Fruit fly (Drosophila melanogaster) whole organism, embryonic: Measurements from ENCODE around the gene IRSp53.

Source experiments
- Atf3 ChIP-seq: fragments of 200-800 bp; sonication (Bioruptor generic); optimal IDR thresholded peaks from 3 replicates; lab custom pipeline; 2016; ENCODE audit warnings: missing biosample characterization, missing genetic modification characterization
- B-H2 ChIP-seq: fragments of 200-800 bp; sonication (Bioruptor generic); optimal IDR thresholded peaks from 2 replicates; lab custom pipeline; 2018; ENCODE audit warnings: missing biosample characterization, mild to moderate bottlenecking, missing genetic modification characterization
- Bgb ChIP-seq: fragments of 200-800 bp; sonication (Bioruptor generic); IDR thresholded peaks from 2 replicates; pipeline ENCODE4 v1.3.6; 2022; ENCODE audit warnings: missing biosample characterization, missing genetic modification characterization; ENCODE audit not compliant: partially characterized antibody
- Bteb2 ChIP-seq: fragments of 200-800 bp; sonication (Bioruptor generic); optimal IDR thresholded peaks from 2 replicates; lab custom pipeline; 2016; ENCODE audit warnings: missing biosample characterization, missing genetic modification characterization
- CG10274 ChIP-seq: fragments of 200-800 bp; sonication (Bioruptor generic); optimal IDR thresholded peaks from 3 replicates; lab custom pipeline; 2017; ENCODE audit warnings: missing biosample characterization, mild to moderate bottlenecking, missing genetic modification characterization
- CG10431 ChIP-seq: fragments of 200-800 bp; sonication (Bioruptor generic); optimal IDR thresholded peaks from 3 replicates; lab custom pipeline; 2018; ENCODE audit warnings: missing biosample characterization, mild to moderate bottlenecking, missing genetic modification characterization
- CG11085 ChIP-seq: fragments of 200-800 bp; sonication (Bioruptor generic); IDR thresholded peaks from 2 replicates; pipeline ENCODE4 v1.3.6; 2022; ENCODE audit warnings: missing biosample characterization, missing genetic modification characterization
- CG12104 ChIP-seq: fragments of 200-800 bp; sonication (Bioruptor generic); optimal IDR thresholded peaks from 3 replicates; lab custom pipeline; 2016; ENCODE audit warnings: missing biosample characterization, missing genetic modification characterization
- CG12155 ChIP-seq: fragments of 200-800 bp; sonication (Bioruptor generic); optimal IDR thresholded peaks from 3 replicates; lab custom pipeline; 2016; ENCODE audit warnings: missing biosample characterization, missing genetic modification characterization
- CG12219 ChIP-seq: fragments of 200-800 bp; sonication (Bioruptor generic); optimal IDR thresholded peaks from 3 replicates; lab custom pipeline; 2018; ENCODE audit warnings: missing biosample characterization, mild to moderate bottlenecking, missing genetic modification characterization
- CG12391 ChIP-seq: fragments of 200-800 bp; sonication (Bioruptor generic); optimal IDR thresholded peaks from 3 replicates; lab custom pipeline; 2018; ENCODE audit warnings: missing biosample characterization, mild to moderate bottlenecking, missing genetic modification characterization, moderate library complexity
- CG13287 ChIP-seq: fragments of 200-800 bp; sonication (Bioruptor generic); IDR thresholded peaks from 2 replicates; pipeline ENCODE4 v1.3.6; 2022; ENCODE audit warnings: missing biosample characterization, missing genetic modification characterization; ENCODE audit not compliant: partially characterized antibody
- CG15514 ChIP-seq: fragments of 200-800 bp; sonication (Bioruptor generic); optimal IDR thresholded peaks from 3 replicates; lab custom pipeline; 2017; ENCODE audit warnings: missing biosample characterization, missing genetic modification characterization, mild to moderate bottlenecking, moderate library complexity, missing genetic modification reagents
- CG16863 ChIP-seq: fragments of 200-800 bp; sonication (Bioruptor generic); optimal IDR thresholded peaks from 3 replicates; lab custom pipeline; 2016; ENCODE audit warnings: missing biosample characterization, missing genetic modification characterization
- CG1792 ChIP-seq: fragments of 200-800 bp; sonication (Bioruptor generic); optimal IDR thresholded peaks from 2 replicates; lab custom pipeline; 2016; ENCODE audit warnings: missing biosample characterization, missing genetic modification characterization
- CG2199 ChIP-seq: fragments of 200-800 bp; sonication (Bioruptor generic); IDR thresholded peaks from 3 replicates; pipeline ENCODE4 v1.3.6; 2022; ENCODE audit warnings: missing biosample characterization, missing genetic modification characterization
- CG30403 ChIP-seq: fragments of 200-800 bp; sonication (Bioruptor generic); optimal IDR thresholded peaks from 3 replicates; lab custom pipeline; 2016; ENCODE audit warnings: missing biosample characterization, missing genetic modification characterization
- CG33557 ChIP-seq: fragments of 200-800 bp; sonication (Bioruptor generic); optimal IDR thresholded peaks from 2 replicates; lab custom pipeline; 2019; ENCODE audit warnings: missing biosample characterization, mild to moderate bottlenecking, missing genetic modification characterization, moderate library complexity
- CG34376 ChIP-seq: fragments of 200-800 bp; sonication (Bioruptor generic); optimal IDR thresholded peaks from 2 replicates; lab custom pipeline; 2018; ENCODE audit warnings: missing biosample characterization, mild to moderate bottlenecking, missing genetic modification characterization
- CG5245 ChIP-seq: fragments of 200-800 bp; sonication (Bioruptor generic); optimal IDR thresholded peaks from 3 replicates; lab custom pipeline; 2016; ENCODE audit warnings: missing biosample characterization, missing genetic modification characterization
- CG8359 ChIP-seq: fragments of 200-800 bp; sonication (Bioruptor generic); optimal IDR thresholded peaks from 2 replicates; lab custom pipeline; 2017; ENCODE audit warnings: missing biosample characterization, mild to moderate bottlenecking, missing genetic modification characterization, borderline replicate concordance
- CG9609 ChIP-seq: fragments of 200-800 bp; sonication (Bioruptor generic); optimal IDR thresholded peaks from 3 replicates; lab custom pipeline; 2016; ENCODE audit warnings: missing biosample characterization, missing genetic modification characterization
- CTCF ChIP-seq: fragments of 200-800 bp; sonication (Bioruptor generic); optimal IDR thresholded peaks from 2 replicates; lab custom pipeline; 2017; ENCODE audit warnings: missing biosample characterization, mild to moderate bottlenecking, missing genetic modification characterization, moderate library complexity
- Dll ChIP-seq: fragments of 200-800 bp; sonication (Bioruptor generic); IDR thresholded peaks from 4 replicates; pipeline ENCODE4 v1.3.6; 2022; ENCODE audit warnings: missing biosample characterization, missing genetic modification characterization; ENCODE audit not compliant: partially characterized antibody
- Drgx ChIP-seq: fragments of 200-800 bp; sonication (Bioruptor generic); IDR thresholded peaks from 2 replicates; pipeline ENCODE4 v1.3.6; 2022; ENCODE audit warnings: missing biosample characterization, missing genetic modification characterization
- H2.0 ChIP-seq: fragments of 200-800 bp; sonication (Bioruptor generic); IDR thresholded peaks from 2 replicates; pipeline ENCODE4 v1.3.6; 2022; ENCODE audit warnings: missing biosample characterization, missing genetic modification characterization
- HLH4C ChIP-seq: fragments of 200-800 bp; sonication (Bioruptor generic); IDR thresholded peaks from 3 replicates; pipeline ENCODE4 v1.3.6; 2022; ENCODE audit warnings: missing biosample characterization, missing genetic modification characterization; ENCODE audit not compliant: partially characterized antibody
- Ravus ChIP-seq: fragments of 200-800 bp; sonication (Bioruptor generic); IDR thresholded peaks from 2 replicates; pipeline ENCODE4 v1.3.6; 2022; ENCODE audit warnings: missing biosample characterization, missing genetic modification characterization
- Sin3A ChIP-seq: fragments of >200 bp; optimal IDR thresholded peaks from 2 replicates; lab custom pipeline; 2018
- Sry-β ChIP-seq: fragments of 200-800 bp; sonication (Bioruptor generic); optimal IDR thresholded peaks from 2 replicates; lab custom pipeline; 2018; ENCODE audit warnings: missing biosample characterization, mild to moderate bottlenecking, missing genetic modification characterization, moderate library complexity
- Stat92E ChIP-seq, 3 experiments: fragments of >200 bp in 2 of 3; fragments of 200-800 bp in 1 of 3; sonication (Bioruptor generic) in 1 of 3; optimal IDR thresholded peaks; 2 replicates each; lab custom pipeline; 2017 to 2019; ENCODE audit warnings: missing biosample characterization in 3 of 3, missing genetic modification characterization in 3 of 3, mild to moderate bottlenecking in 1 of 3, moderate library complexity in 1 of 3
- abd-A ChIP-seq: fragments of 200-800 bp; sonication (Bioruptor generic); optimal IDR thresholded peaks from 3 replicates; lab custom pipeline; 2019; ENCODE audit warnings: missing biosample characterization, mild to moderate bottlenecking, missing genetic modification characterization, moderate library complexity
- al ChIP-seq: fragments of 200-800 bp; sonication (Bioruptor generic); IDR thresholded peaks from 2 replicates; pipeline ENCODE4 v1.3.6; 2022; ENCODE audit warnings: missing biosample characterization, missing genetic modification characterization
- caup ChIP-seq: fragments of 200-800 bp; sonication (Bioruptor generic); optimal IDR thresholded peaks from 3 replicates; lab custom pipeline; 2017; ENCODE audit warnings: missing biosample characterization, mild to moderate bottlenecking, missing genetic modification characterization, moderate library complexity; ENCODE audit not compliant: severe bottlenecking
- cg ChIP-seq: fragments of 200-800 bp; sonication (Bioruptor generic); optimal IDR thresholded peaks from 3 replicates; lab custom pipeline; 2019; ENCODE audit warnings: missing biosample characterization, mild to moderate bottlenecking, missing genetic modification characterization, moderate library complexity
- corto ChIP-seq: fragments of 200-800 bp; sonication (Bioruptor generic); optimal IDR thresholded peaks from 2 replicates; lab custom pipeline; 2016; ENCODE audit warnings: missing biosample characterization, mild to moderate bottlenecking, missing genetic modification characterization, moderate library complexity
- disco-r ChIP-seq: fragments of 200-800 bp; sonication (Bioruptor generic); optimal IDR thresholded peaks from 2 replicates; lab custom pipeline; 2016; ENCODE audit warnings: missing biosample characterization, missing genetic modification characterization
- fd96Cb ChIP-seq: fragments of 200-800 bp; sonication (Bioruptor generic); optimal IDR thresholded peaks from 2 replicates; lab custom pipeline; 2018; ENCODE audit warnings: missing biosample characterization, mild to moderate bottlenecking, missing genetic modification characterization, moderate library complexity
- gro ChIP-seq: fragments of 200-800 bp; sonication (Bioruptor generic); optimal IDR thresholded peaks from 2 replicates; lab custom pipeline; 2016; ENCODE audit warnings: missing biosample characterization, missing genetic modification characterization
- h ChIP-seq: fragments of >200 bp; optimal IDR thresholded peaks from 2 replicates; lab custom pipeline; 2017
- hbn ChIP-seq: fragments of 200-800 bp; sonication (Bioruptor generic); IDR thresholded peaks from 2 replicates; pipeline ENCODE4 v1.3.6; 2022; ENCODE audit warnings: missing biosample characterization, missing genetic modification characterization; ENCODE audit not compliant: partially characterized antibody
- jigr1 ChIP-seq: fragments of 200-800 bp; sonication (Bioruptor generic); IDR thresholded peaks from 3 replicates; pipeline ENCODE4 v1.3.6; 2022; ENCODE audit warnings: missing biosample characterization, missing genetic modification characterization
- pho ChIP-seq: fragments of 200-800 bp; sonication (Bioruptor generic); optimal IDR thresholded peaks from 2 replicates; lab custom pipeline; 2016; ENCODE audit warnings: missing biosample characterization, missing genetic modification characterization
- prd ChIP-seq, 3 experiments: fragments of >200 bp in 2 of 3; fragments of 200-800 bp in 1 of 3; sonication (Bioruptor generic) in 1 of 3; optimal IDR thresholded peaks in 2 of 3; IDR thresholded peaks in 1 of 3; 2 replicates in 2 of 3; 3 replicates in 1 of 3; pipeline versions ENCODE4 v1.3.6 to Lab custom; 2017 to 2022; ENCODE audit warnings: missing biosample characterization in 1 of 3, missing genetic modification characterization in 1 of 3
- row ChIP-seq: fragments of 200-800 bp; sonication (Bioruptor generic); IDR thresholded peaks from 3 replicates; pipeline ENCODE4 v1.3.6; 2022; ENCODE audit warnings: missing biosample characterization, missing genetic modification characterization
- sens ChIP-seq: fragments of 200-800 bp; sonication (Bioruptor generic); peaks from one replicate; lab custom pipeline; 2016; ENCODE audit warnings: missing biosample characterization, missing genetic modification characterization
- sens-2 ChIP-seq: fragments of 200-800 bp; sonication (Bioruptor generic); IDR thresholded peaks from 2 replicates; pipeline ENCODE4 v1.3.6; 2022; ENCODE audit warnings: missing biosample characterization, missing genetic modification characterization
- slbo ChIP-seq: fragments of 200-800 bp; sonication (Bioruptor generic); IDR thresholded peaks from 2 replicates; pipeline ENCODE4 v1.3.6; 2022; ENCODE audit warnings: missing biosample characterization, missing genetic modification characterization
- so ChIP-seq: fragments of 200-800 bp; sonication (Bioruptor generic); IDR thresholded peaks from 3 replicates; pipeline ENCODE4 v1.3.6; 2022; ENCODE audit warnings: missing biosample characterization, missing genetic modification characterization
- stwl ChIP-seq: fragments of 200-800 bp; sonication (Bioruptor generic); optimal IDR thresholded peaks from 3 replicates; lab custom pipeline; 2018; ENCODE audit warnings: missing biosample characterization, mild to moderate bottlenecking, missing genetic modification characterization, moderate library complexity
- tna ChIP-seq: fragments of 200-800 bp; sonication (Bioruptor generic); IDR thresholded peaks from 2 replicates; pipeline ENCODE4 v1.3.6; 2022; ENCODE audit warnings: missing biosample characterization, missing genetic modification characterization; ENCODE audit not compliant: partially characterized antibody

The IRSp53 gene

dm6 chr3L:11135846-11136245 lies at the start of gene IRSp53:
Gene IRSp53 (plus strand): TSS chr3L:11136049.
- TF ChIP-seq row, result no peak
- no peak for TF ChIP-seq CG1792 (GFP tag; lab: Kevin White, UChicago)
- TF ChIP-seq CG34376 (GFP tag; lab: Kevin White, UChicago), result no peak
- TF ChIP-seq CG8359 (GFP tag; lab: Kevin White, UChicago), result no peak
- TF ChIP-seq prd (optimal IDR thresholded peaks at IDR 0.05; lab: Kevin White, UChicago), result no peak
- TF ChIP-seq prd (GFP tag; IDR thresholded peaks at IDR 0.05; lab: Robert Waterston, UW), result no peak
- no peak for TF ChIP-seq stwl (tag; lab: Kevin White, UChicago)
- TF ChIP-seq CG12155, result no peak
- TF ChIP-seq HLH4C (GFP tag; lab: Robert Waterston, UW), result no peak
- no peak for TF ChIP-seq Ravus
- no peak for TF ChIP-seq hbn
- TF ChIP-seq Dll (GFP tag; lab: Robert Waterston, UW), result no peak
- no peak for TF ChIP-seq CG33557
- TF ChIP-seq pho (GFP tag; lab: Kevin White, UChicago), result no peak
- no peak for TF ChIP-seq disco-r (GFP tag; lab: Kevin White, UChicago)
- TF ChIP-seq CG5245 (GFP tag; lab: Kevin White, UChicago), result no peak
- peak; percentile 38; the same call in 1 of the 2 replicates for TF ChIP-seq tna
- TF ChIP-seq so (GFP tag; lab: Robert Waterston, UW), result no peak
- TF ChIP-seq Bteb2 (GFP tag; lab: Kevin White, UChicago), result no peak
- TF ChIP-seq Drgx, result 0 out of 2 replicates have a peak, but pooled peaks have one; percentile 5
- TF ChIP-seq abd-A (tag; lab: Kevin White, UChicago), result no peak
- TF ChIP-seq jigr1 (GFP tag; lab: Robert Waterston, UW), result no peak
- TF ChIP-seq cg, result no peak
- no peak for TF ChIP-seq CG12104 (GFP tag; lab: Kevin White, UChicago)
- no peak for TF ChIP-seq CG11085 (GFP tag; lab: Robert Waterston, UW)
- no peak for TF ChIP-seq CG30403 (GFP tag; lab: Kevin White, UChicago)
- TF ChIP-seq Sry-β (GFP tag; lab: Kevin White, UChicago), result no peak
- TF ChIP-seq CTCF (GFP tag; lab: Kevin White, UChicago), result peak; percentile 77
- peak; percentile 61 for TF ChIP-seq CG15514 (GFP tag; lab: Kevin White, UChicago)
- TF ChIP-seq al, result no peak
- no peak for TF ChIP-seq Atf3 (GFP tag; lab: Kevin White, UChicago)
- TF ChIP-seq CG10274, result no peak
- TF ChIP-seq CG2199 (GFP tag; lab: Robert Waterston, UW), result no peak
- TF ChIP-seq CG9609 (GFP tag; lab: Kevin White, UChicago), result no peak
- no peak for TF ChIP-seq CG12391 (tag; lab: Kevin White, UChicago)
- no peak for TF ChIP-seq slbo (GFP tag; lab: Robert Waterston, UW)
- TF ChIP-seq caup (GFP tag; lab: Kevin White, UChicago), result peak; percentile 11
- TF ChIP-seq H2.0 (GFP tag; lab: Robert Waterston, UW), result no peak
- TF ChIP-seq CG10431 (GFP tag; lab: Kevin White, UChicago), result no peak
- TF ChIP-seq Stat92E (GFP tag; optimal IDR thresholded peaks at IDR 0.05; lab: Kevin White, UChicago), result no peak
- no peak for TF ChIP-seq CG12219
- TF ChIP-seq B-H2 (GFP tag; lab: Kevin White, UChicago), result no peak
- TF ChIP-seq CG16863 (GFP tag; lab: Kevin White, UChicago), result no peak
- peak; percentile 0 for TF ChIP-seq corto (GFP tag; lab: Kevin White, UChicago)
- peak; percentile 31; the same call in 1 of the 2 replicates for TF ChIP-seq CG13287
- TF ChIP-seq h (lab: Kevin White, UChicago), result no peak
- TF ChIP-seq sens-2 (GFP tag; lab: Robert Waterston, UW), result no peak
- TF ChIP-seq fd96Cb, result no peak
- TF ChIP-seq sens (GFP tag; lab: Kevin White, UChicago), result peak; percentile 57
- TF ChIP-seq gro (GFP tag; lab: Kevin White, UChicago), result peak; percentile 21
- TF ChIP-seq Bgb (GFP tag; lab: Robert Waterston, UW), result 0 out of 2 replicates have a peak, but pooled peaks have one; percentile 17
- no peak for TF ChIP-seq Sin3A (lab: Kevin White, UChicago)
